Worm (Caenorhabditis elegans): ENCODE results near the gene hpo-36.

- TF ChIP-seq R02D3.7 (tag; optimal IDR thresholded peaks at IDR 0.05): no peak
- no peak for TF ChIP-seq ama-1 (optimal IDR thresholded peaks at IDR 0.05)
- TF ChIP-seq skn-1 (tag; optimal IDR thresholded peaks at IDR 0.05): no peak
- no peak for TF ChIP-seq mep-1 (tag; optimal IDR thresholded peaks at IDR 0.05)
- no peak for TF ChIP-seq lsy-2 (tag; optimal IDR thresholded peaks at IDR 0.05)
- no peak for TF ChIP-seq pha-4 (GFP tag; IDR thresholded peaks at IDR 0.05)
- no peak for TF ChIP-seq pha-4 (tag; optimal IDR thresholded peaks at IDR 0.05)
- TF ChIP-seq lin-39 (tag; optimal IDR thresholded peaks at IDR 0.05): no peak
- no peak for TF ChIP-seq lin-1 (GFP tag; IDR thresholded peaks at IDR 0.05)
- TF ChIP-seq aha-1 (tag): no peak
- TF ChIP-seq ceh-62 (tag; optimal IDR thresholded peaks at IDR 0.05): no peak
- no peak for TF ChIP-seq snpc-1.2 (GFP tag; IDR thresholded peaks at IDR 0.05)
Observed at ce11 chrV:3704688-3705087, 34.5 kb downstream of the hpo-36 start, which contains the start of gene lin-40.
